Fruit fly (Drosophila melanogaster): ENCODE data around the gene loco.

The loco gene

dm6 chr3R:22629174-22629573, 10.0 kb downstream of the loco start:
- TF ChIP-seq toe (GFP tag; optimal IDR thresholded peaks at IDR 0.05) (no peak), cic (GFP tag; optimal IDR thresholded peaks at IDR 0.05) (no peak), cnc (optimal IDR thresholded peaks at IDR 0.05) (no peak), CG5204 (GFP tag; optimal IDR thresholded peaks at IDR 0.05) (no peak), CG12768 (GFP tag; optimal IDR thresholded peaks at IDR 0.05) (no peak), Mnt (GFP tag; optimal IDR thresholded peaks at IDR 0.05) (no peak), CG14711 (tag; optimal IDR thresholded peaks at IDR 0.05) (no peak), kay (GFP tag; ENCODE audit: borderline replicate concordance) (no peak), CG1620 (GFP tag; optimal IDR thresholded peaks at IDR 0.05) (no peak), pad (GFP tag; optimal IDR thresholded peaks at IDR 0.05) (no peak), Clk (GFP tag; optimal IDR thresholded peaks at IDR 0.05) (no peak), Crg-1 (GFP tag; optimal IDR thresholded peaks at IDR 0.05) (no peak), bab1 (GFP tag; optimal IDR thresholded peaks at IDR 0.05) (no peak), CG11617 (GFP tag; optimal IDR thresholded peaks at IDR 0.05) (no peak)

dm6 chr3R:22627936-22628513, 11.2 kb downstream of the loco start:
- TF ChIP-seq cic (GFP tag; optimal IDR thresholded peaks at IDR 0.05) (no peak), Mnt (GFP tag; optimal IDR thresholded peaks at IDR 0.05) (no peak), CG7101 (tag; optimal IDR thresholded peaks at IDR 0.05) (no peak), ovo (GFP tag; optimal IDR thresholded peaks at IDR 0.05) (no peak), Crg-1 (GFP tag; optimal IDR thresholded peaks at IDR 0.05) (no peak), CG7045 (GFP tag; optimal IDR thresholded peaks at IDR 0.05) (no peak), bab1 (GFP tag; optimal IDR thresholded peaks at IDR 0.05) (no peak), pad (GFP tag; optimal IDR thresholded peaks at IDR 0.05) (no peak), CG14711 (tag; optimal IDR thresholded peaks at IDR 0.05) (no peak), kay (GFP tag; ENCODE audit: borderline replicate concordance) (no peak), CG1620 (GFP tag; optimal IDR thresholded peaks at IDR 0.05) (no peak), CG5204 (GFP tag; optimal IDR thresholded peaks at IDR 0.05) (no peak), CG33017 (tag; optimal IDR thresholded peaks at IDR 0.05) (no peak), Hr96 (GFP tag; optimal IDR thresholded peaks at IDR 0.05) (no peak), cnc (optimal IDR thresholded peaks at IDR 0.05) (no peak), toe (GFP tag; optimal IDR thresholded peaks at IDR 0.05) (no peak), CG11617 (GFP tag; optimal IDR thresholded peaks at IDR 0.05) (no peak), CG12768 (GFP tag; optimal IDR thresholded peaks at IDR 0.05) (no peak)

dm6 chr3R:22626842-22627392, 12.3 kb downstream of the loco start:
- TF ChIP-seq CG12768 (GFP tag; optimal IDR thresholded peaks at IDR 0.05) (peak; percentile 75), CG5204 (GFP tag; optimal IDR thresholded peaks at IDR 0.05) (no peak), Clk (GFP tag; optimal IDR thresholded peaks at IDR 0.05) (no peak), kay (GFP tag; ENCODE audit: borderline replicate concordance) (peak; percentile 98), Mnt (GFP tag; optimal IDR thresholded peaks at IDR 0.05) (peak; percentile 38), pad (GFP tag; optimal IDR thresholded peaks at IDR 0.05) (peak; percentile 77), CG11617 (GFP tag; optimal IDR thresholded peaks at IDR 0.05) (peak; percentile 51), cic (GFP tag; optimal IDR thresholded peaks at IDR 0.05) (peak; percentile 98), CG7045 (GFP tag; optimal IDR thresholded peaks at IDR 0.05) (peak; percentile 64), tj (GFP tag; optimal IDR thresholded peaks at IDR 0.05) (peak; percentile 48), CG14711 (tag; optimal IDR thresholded peaks at IDR 0.05) (peak; percentile 3), toe (GFP tag; optimal IDR thresholded peaks at IDR 0.05) (no peak), cnc (optimal IDR thresholded peaks at IDR 0.05) (no peak), CG7101 (tag; optimal IDR thresholded peaks at IDR 0.05) (peak; percentile 26)

dm6 chr3R:22626334-22626688, 12.9 kb downstream of the loco start:
- TF ChIP-seq cnc (optimal IDR thresholded peaks at IDR 0.05) (no peak), cic (GFP tag; optimal IDR thresholded peaks at IDR 0.05) (no peak), CG12768 (GFP tag; optimal IDR thresholded peaks at IDR 0.05) (peak; percentile 38), CG7101 (tag; optimal IDR thresholded peaks at IDR 0.05) (no peak), CG33017 (tag; optimal IDR thresholded peaks at IDR 0.05) (no peak), CG14711 (tag; optimal IDR thresholded peaks at IDR 0.05) (no peak)

- TF ChIP-seq CG7101 (tag; optimal IDR thresholded peaks at IDR 0.05) = peak; percentile 19
- peak; percentile 12 for TF ChIP-seq CG5204 (GFP tag; optimal IDR thresholded peaks at IDR 0.05)
- no peak for TF ChIP-seq cic (GFP tag; optimal IDR thresholded peaks at IDR 0.05)
- TF ChIP-seq ovo (GFP tag; optimal IDR thresholded peaks at IDR 0.05) = no peak
- TF ChIP-seq cnc (optimal IDR thresholded peaks at IDR 0.05) = no peak
- TF ChIP-seq toe (GFP tag; optimal IDR thresholded peaks at IDR 0.05) = no peak
- TF ChIP-seq CG12768 (GFP tag; optimal IDR thresholded peaks at IDR 0.05) = no peak
- peak; percentile 9 for TF ChIP-seq bab1 (GFP tag; optimal IDR thresholded peaks at IDR 0.05)
- TF ChIP-seq Clk (GFP tag; optimal IDR thresholded peaks at IDR 0.05) = no peak
- TF ChIP-seq Hr96 (GFP tag; optimal IDR thresholded peaks at IDR 0.05) = no peak
- TF ChIP-seq CG14711 (tag; optimal IDR thresholded peaks at IDR 0.05) = peak; percentile 31
- TF ChIP-seq CG1620 (GFP tag; optimal IDR thresholded peaks at IDR 0.05) = no peak
- no peak for TF ChIP-seq CG33017 (tag; optimal IDR thresholded peaks at IDR 0.05)
Observed at dm6 chr3R:22625514-22626333, 13.5 kb downstream of the loco start.

dm6 chr3R:22624737-22625136, 14.4 kb downstream of the loco start:
- TF ChIP-seq cnc (optimal IDR thresholded peaks at IDR 0.05) (peak in 1 of 2 experiments; percentile 3), CG33017 (tag; optimal IDR thresholded peaks at IDR 0.05) (no peak), tj (GFP tag; optimal IDR thresholded peaks at IDR 0.05) (peak; percentile 82), cic (GFP tag; optimal IDR thresholded peaks at IDR 0.05) (no peak), bab1 (GFP tag; optimal IDR thresholded peaks at IDR 0.05) (peak; percentile 69), CG7101 (tag; optimal IDR thresholded peaks at IDR 0.05) (peak; percentile 32), CG14711 (tag; optimal IDR thresholded peaks at IDR 0.05) (peak; percentile 51)

Data from whole organism, adult.